Worm (Caenorhabditis elegans) whole organism, L2 larva: ENCODE measurements around the gene ccdc-149.

Experiments used
- C34F6.9 ChIP-seq: fragments of 150-350 bp; optimal IDR thresholded peaks from 2 replicates; lab custom pipeline; 2014; ENCODE audit warnings: missing biosample characterization, missing genetic modification characterization
- F13H6.1 ChIP-seq: sonication (generic microtip); optimal IDR thresholded peaks from 2 replicates; lab custom pipeline; 2016; ENCODE audit warnings: missing genetic modification characterization, missing compliant biosample characterization
- R02D3.7 ChIP-seq: fragments of 150-350 bp; optimal IDR thresholded peaks from 2 replicates; lab custom pipeline; 2014; ENCODE audit warnings: missing biosample characterization, missing genetic modification characterization
- Y55F3AM.14 ChIP-seq: fragments of 200-800 bp; sonication (Bioruptor generic); optimal IDR thresholded peaks from 2 replicates; lab custom pipeline; 2018; ENCODE audit warnings: mild to moderate bottlenecking, missing genetic modification characterization, missing compliant biosample characterization
- ZK546.5 ChIP-seq: sonication (generic microtip); optimal IDR thresholded peaks from 2 replicates; lab custom pipeline; 2017; ENCODE audit warnings: missing biosample characterization, missing genetic modification characterization
- alr-1 ChIP-seq: fragments of 150-350 bp; optimal IDR thresholded peaks from 2 replicates; lab custom pipeline; 2014; ENCODE audit warnings: missing biosample characterization, missing genetic modification characterization
- aly-2 ChIP-seq: fragments of 150-350 bp; optimal IDR thresholded peaks from 2 replicates; lab custom pipeline; 2014; ENCODE audit warnings: missing biosample characterization, missing genetic modification characterization
- ama-1 ChIP-seq: fragments of 150-350 bp; optimal IDR thresholded peaks from 2 replicates; lab custom pipeline; 2018; ENCODE audit warnings: inconsistent platforms
- blmp-1 ChIP-seq: sonication (generic microtip); optimal IDR thresholded peaks from 2 replicates; lab custom pipeline; 2017; ENCODE audit warnings: missing genetic modification characterization, mild to moderate bottlenecking, missing compliant biosample characterization, antibody characterized with exemption, moderate library complexity; ENCODE audit not compliant: insufficient read depth
- ceh-16 ChIP-seq: fragments of 150-350 bp; optimal IDR thresholded peaks from 2 replicates; lab custom pipeline; 2014; ENCODE audit warnings: missing biosample characterization, missing genetic modification characterization
- ceh-82 ChIP-seq: fragments of 150-350 bp; optimal IDR thresholded peaks from 2 replicates; lab custom pipeline; 2014; ENCODE audit warnings: missing biosample characterization, missing genetic modification characterization
- crh-2 ChIP-seq: sonication (generic microtip); optimal IDR thresholded peaks from 2 replicates; lab custom pipeline; 2017; ENCODE audit warnings: missing biosample characterization, missing genetic modification characterization
- dmd-4 ChIP-seq: sonication (generic microtip); optimal IDR thresholded peaks from 2 replicates; lab custom pipeline; 2017; ENCODE audit warnings: missing biosample characterization, missing genetic modification characterization
- egl-27 ChIP-seq: sonication (generic microtip); optimal IDR thresholded peaks from 3 replicates; lab custom pipeline; 2017; ENCODE audit warnings: missing biosample characterization, missing genetic modification reagents, missing genetic modification characterization
- elt-1 ChIP-seq: fragments of 150-350 bp; optimal IDR thresholded peaks from 2 replicates; lab custom pipeline; 2014; ENCODE audit warnings: missing biosample characterization, missing genetic modification characterization
- elt-3 ChIP-seq: sonication (generic microtip); optimal IDR thresholded peaks from 2 replicates; lab custom pipeline; 2017; ENCODE audit warnings: missing biosample characterization, missing genetic modification characterization
- fos-1 ChIP-seq: fragments of 150-350 bp; optimal IDR thresholded peaks from 2 replicates; lab custom pipeline; 2014; ENCODE audit warnings: missing biosample characterization, missing genetic modification characterization
- gmeb-1 ChIP-seq: fragments of 150-350 bp; optimal IDR thresholded peaks from 2 replicates; lab custom pipeline; 2014; ENCODE audit warnings: missing biosample characterization, missing genetic modification characterization
- lin-11 ChIP-seq: fragments of 150-350 bp; sonication (generic microtip); optimal IDR thresholded peaks from 2 replicates; lab custom pipeline; 2014; ENCODE audit warnings: missing biosample characterization, missing genetic modification characterization, inconsistent platforms, mixed read lengths
- lin-13 ChIP-seq: fragments of 150-350 bp; optimal IDR thresholded peaks from 2 replicates; lab custom pipeline; 2014; ENCODE audit warnings: missing biosample characterization, missing genetic modification reagents, missing genetic modification characterization
- lin-39 ChIP-seq: fragments of 150-350 bp; optimal IDR thresholded peaks from 2 replicates; lab custom pipeline; 2014; ENCODE audit warnings: missing biosample characterization, missing genetic modification reagents, missing genetic modification characterization
- lsy-2 ChIP-seq, 2 experiments: fragments of 150-350 bp in 1 of 2; sonication (generic microtip) in 1 of 2; optimal IDR thresholded peaks; 2 replicates each; lab custom pipeline; 2014 to 2017; ENCODE audit warnings: missing biosample characterization in 2 of 2, missing genetic modification characterization in 2 of 2
- mab-5 ChIP-seq: fragments of 150-350 bp; optimal IDR thresholded peaks from 2 replicates; lab custom pipeline; 2014; ENCODE audit warnings: missing biosample characterization, missing genetic modification characterization
- mbf-1 ChIP-seq: sonication (generic microtip); optimal IDR thresholded peaks from 2 replicates; lab custom pipeline; 2017; ENCODE audit warnings: missing biosample characterization, missing genetic modification characterization
- mdl-1 ChIP-seq, 2 experiments: fragments of 150-350 bp in 1 of 2; sonication (generic microtip) in 1 of 2; optimal IDR thresholded peaks; 2 replicates each; lab custom pipeline; 2017; ENCODE audit warnings: missing biosample characterization in 2 of 2, missing genetic modification characterization in 2 of 2
- nhr-10 ChIP-seq: sonication (generic microtip); optimal IDR thresholded peaks from 2 replicates; lab custom pipeline; 2017; ENCODE audit warnings: missing biosample characterization, missing genetic modification characterization
- nhr-11 ChIP-seq: fragments of 150-350 bp; optimal IDR thresholded peaks from 2 replicates; lab custom pipeline; 2014; ENCODE audit warnings: missing biosample characterization, missing genetic modification characterization
- nhr-12 ChIP-seq: fragments of 150-350 bp; optimal IDR thresholded peaks from 2 replicates; lab custom pipeline; 2014; ENCODE audit warnings: missing biosample characterization, missing genetic modification characterization
- nhr-129 ChIP-seq: fragments of 150-350 bp; optimal IDR thresholded peaks from 2 replicates; lab custom pipeline; 2014; ENCODE audit warnings: missing biosample characterization, missing genetic modification characterization
- nhr-21 ChIP-seq: fragments of 150-350 bp; optimal IDR thresholded peaks from 2 replicates; lab custom pipeline; 2014; ENCODE audit warnings: missing biosample characterization, missing genetic modification characterization
- nhr-23 ChIP-seq: fragments of 150-350 bp; optimal IDR thresholded peaks from 2 replicates; lab custom pipeline; 2014; ENCODE audit warnings: missing biosample characterization, missing genetic modification reagents, missing genetic modification characterization
- nhr-237 ChIP-seq: fragments of 150-350 bp; optimal IDR thresholded peaks from 2 replicates; lab custom pipeline; 2014; ENCODE audit warnings: missing biosample characterization, missing genetic modification characterization
- nhr-25 ChIP-seq: fragments of 150-350 bp; sonication (generic microtip); optimal IDR thresholded peaks from 3 replicates; lab custom pipeline; 2014; ENCODE audit warnings: missing biosample characterization, missing genetic modification characterization
- nhr-6 ChIP-seq: fragments of 150-350 bp; optimal IDR thresholded peaks from 2 replicates; lab custom pipeline; 2014; ENCODE audit warnings: missing biosample characterization, missing genetic modification characterization
- nhr-77 ChIP-seq: fragments of 150-350 bp; optimal IDR thresholded peaks from 2 replicates; lab custom pipeline; 2014; ENCODE audit warnings: missing biosample characterization, missing genetic modification characterization
- peb-1 ChIP-seq: fragments of 150-350 bp; optimal IDR thresholded peaks from 2 replicates; lab custom pipeline; 2014; ENCODE audit warnings: missing biosample characterization, missing genetic modification characterization
- sem-4 ChIP-seq: fragments of 150-350 bp; optimal IDR thresholded peaks from 2 replicates; lab custom pipeline; 2014; ENCODE audit warnings: missing biosample characterization, missing genetic modification reagents, missing genetic modification characterization
- skn-1 ChIP-seq: sonication (generic microtip); optimal IDR thresholded peaks from 2 replicates; lab custom pipeline; 2017; ENCODE audit warnings: missing biosample characterization, missing genetic modification characterization
- sma-3 ChIP-seq: sonication (generic microtip); optimal IDR thresholded peaks from 2 replicates; lab custom pipeline; 2016; ENCODE audit warnings: missing genetic modification reagents, missing genetic modification characterization, missing compliant biosample characterization
- sma-9 ChIP-seq, 2 experiments: fragments of 150-350 bp in 1 of 2; sonication (generic microtip) in 1 of 2; optimal IDR thresholded peaks; 2 replicates each; lab custom pipeline; 2014 to 2016; ENCODE audit warnings: missing genetic modification characterization in 2 of 2, mild to moderate bottlenecking in 1 of 2, missing biosample characterization in 1 of 2, missing compliant biosample characterization in 1 of 2, missing genetic modification reagents in 1 of 2, moderate library complexity in 1 of 2
- snpc-4 ChIP-seq: fragments of 150-350 bp; optimal IDR thresholded peaks from 2 replicates; lab custom pipeline; 2014; ENCODE audit warnings: missing biosample characterization, missing genetic modification characterization
- unc-39 ChIP-seq: fragments of 150-350 bp; optimal IDR thresholded peaks from 2 replicates; lab custom pipeline; 2014; ENCODE audit warnings: missing biosample characterization, missing genetic modification characterization
- unc-55 ChIP-seq: fragments of 150-350 bp; sonication (generic microtip); optimal IDR thresholded peaks from 3 replicates; lab custom pipeline; 2014; ENCODE audit warnings: missing biosample characterization, missing genetic modification reagents, missing genetic modification characterization
- unc-62 ChIP-seq: fragments of 150-350 bp; optimal IDR thresholded peaks from 2 replicates; lab custom pipeline; 2014; ENCODE audit warnings: missing biosample characterization, missing genetic modification reagents, missing genetic modification characterization
- zag-1 ChIP-seq: fragments of 150-350 bp; optimal IDR thresholded peaks from 2 replicates; lab custom pipeline; 2014; ENCODE audit warnings: missing biosample characterization, missing genetic modification characterization
- ztf-1 ChIP-seq: fragments of 200-800 bp; sonication (Bioruptor generic); conservative IDR thresholded peaks from 2 replicates; pipeline ENCODE4 v1.3.6; 2022; ENCODE audit warnings: missing genetic modification characterization, missing compliant biosample characterization
- ztf-11 ChIP-seq: sonication (generic microtip); optimal IDR thresholded peaks from 2 replicates; lab custom pipeline; 2017; ENCODE audit warnings: missing biosample characterization, missing genetic modification characterization
- ztf-4 ChIP-seq: fragments of 150-350 bp; optimal IDR thresholded peaks from 2 replicates; lab custom pipeline; 2014; ENCODE audit warnings: missing biosample characterization, missing genetic modification characterization

Gene ccdc-149

ce11 chrX:11522058-11522757 is 11.0 kb upstream of the ccdc-149 start, which contains the start of gene sdc-2:
TSS of gene sdc-2 (plus strand) at chrX:11522707.
- TF ChIP-seq lin-13 = no peak
- no peak for TF ChIP-seq ama-1 (lab: Kevin White, UChicago)
- TF ChIP-seq alr-1 (tag; lab: Kevin White, UChicago) = no peak
- peak; percentile 39 for TF ChIP-seq skn-1 (tag; lab: Kevin White, UChicago)
- no peak for TF ChIP-seq nhr-12 (tag; lab: Kevin White, UChicago)
- TF ChIP-seq R02D3.7 (tag; lab: Kevin White, UChicago) = no peak
- TF ChIP-seq nhr-237 (tag; lab: Kevin White, UChicago) = no peak
- TF ChIP-seq peb-1 = no peak
- no peak for TF ChIP-seq ceh-16 (tag; lab: Kevin White, UChicago)
- peak; percentile 92 for TF ChIP-seq crh-2 (tag; lab: Kevin White, UChicago)
- no peak for TF ChIP-seq ztf-1
- TF ChIP-seq nhr-21 (tag; lab: Kevin White, UChicago) = peak; percentile 94
- TF ChIP-seq fos-1 (tag; lab: Kevin White, UChicago) = peak; percentile 77
- TF ChIP-seq sem-4 (tag; lab: Kevin White, UChicago) = no peak
- TF ChIP-seq lin-39 (tag; lab: Kevin White, UChicago) = no peak
- no peak for TF ChIP-seq C34F6.9 (tag; lab: Kevin White, UChicago)
- TF ChIP-seq blmp-1 (tag; lab: Kevin White, UChicago) = peak; percentile 32
- TF ChIP-seq elt-1 = no peak
- TF ChIP-seq nhr-25 (tag; lab: Kevin White, UChicago) = no peak
- no peak for TF ChIP-seq mbf-1 (tag; lab: Kevin White, UChicago)
- peak; percentile 26 for TF ChIP-seq zag-1 (tag; lab: Kevin White, UChicago)
- TF ChIP-seq nhr-129 (tag; lab: Kevin White, UChicago) = peak; percentile 93
- no peak for TF ChIP-seq nhr-77
- TF ChIP-seq ztf-4 = no peak
- TF ChIP-seq lin-11 (tag; lab: Kevin White, UChicago) = peak; percentile 14
- TF ChIP-seq egl-27 (tag; lab: Kevin White, UChicago) = peak; percentile 76
- TF ChIP-seq ceh-82 = no peak
- no peak for TF ChIP-seq ZK546.5 (tag; lab: Kevin White, UChicago)
- no peak for TF ChIP-seq unc-62 (GFP tag; lab: Kevin White, UChicago)
- TF ChIP-seq lsy-2 (tag; optimal IDR thresholded peaks at IDR 0.05; lab: Kevin White, UChicago) = peak in 1 of 2 experiments; percentile 41
- TF ChIP-seq unc-55 (GFP tag; lab: Kevin White, UChicago) = peak; percentile 67
- no peak for TF ChIP-seq aly-2 (tag; lab: Kevin White, UChicago)
- peak; percentile 87 for TF ChIP-seq F13H6.1 (tag; lab: Kevin White, UChicago)
- TF ChIP-seq nhr-6 (tag; lab: Kevin White, UChicago) = peak; percentile 86
- peak; percentile 75 for TF ChIP-seq gmeb-1 (tag; lab: Kevin White, UChicago)
- no peak for TF ChIP-seq ztf-11 (tag; lab: Kevin White, UChicago)
- TF ChIP-seq dmd-4 (tag; lab: Kevin White, UChicago) = no peak
- no peak for TF ChIP-seq elt-3 (tag; lab: Kevin White, UChicago)
- peak; percentile 71 for TF ChIP-seq sma-9 (GFP tag; optimal IDR thresholded peaks at IDR 0.05; lab: Kevin White, UChicago)
- TF ChIP-seq sma-9 (tag; optimal IDR thresholded peaks at IDR 0.05; lab: Kevin White, UChicago) = no peak
- TF ChIP-seq mdl-1 (tag; optimal IDR thresholded peaks at IDR 0.05; lab: Kevin White, UChicago) = no peak
- no peak for TF ChIP-seq Y55F3AM.14 (GFP tag; lab: Kevin White, UChicago)
- TF ChIP-seq sma-3 (GFP tag; lab: Kevin White, UChicago) = peak; percentile 79
- no peak for TF ChIP-seq nhr-10 (tag; lab: Kevin White, UChicago)
- no peak for TF ChIP-seq nhr-11 (tag; lab: Kevin White, UChicago)
- TF ChIP-seq nhr-23 = no peak
- peak; percentile 52 for TF ChIP-seq mab-5 (tag; lab: Kevin White, UChicago)
- TF ChIP-seq unc-39 (tag; lab: Kevin White, UChicago) = no peak
- TF ChIP-seq snpc-4 (tag; lab: Kevin White, UChicago) = no peak
